Fruit fly (Drosophila melanogaster): ENCODE data around the gene CG31975.

Gene CG31975

dm6 chr2L:140849-141248 is at the start of gene CG31975, which contains the start of gene ovm:
CG31975 (minus strand) TSS chr2L:140992.
ovm (minus strand) TSS chr2L:140992.
- no peak for TF ChIP-seq CG17801 (GFP tag; optimal IDR thresholded peaks at IDR 0.05; ENCODE audit: partially characterized antibody)

- TF ChIP-seq CG17801 (GFP tag; optimal IDR thresholded peaks at IDR 0.05; ENCODE audit: partially characterized antibody) = no peak
Measured at dm6 chr2L:182360-183144, 41.8 kb upstream of the CG31975 start.

dm6 chr2L:181020-181419 is 40.2 kb upstream of the CG31975 start:
- no peak for TF ChIP-seq CG17801 (GFP tag; optimal IDR thresholded peaks at IDR 0.05; ENCODE audit: partially characterized antibody)

dm6 chr2L:179119-179518 is 38.3 kb upstream of the CG31975 start:
- no peak for TF ChIP-seq CG17801 (GFP tag; optimal IDR thresholded peaks at IDR 0.05; ENCODE audit: partially characterized antibody)

- TF ChIP-seq CG17801 (GFP tag; optimal IDR thresholded peaks at IDR 0.05; ENCODE audit: partially characterized antibody) = no peak
Measured at dm6 chr2L:175727-176126, 34.9 kb upstream of the CG31975 start.

dm6 chr2L:171499-172250 is 30.9 kb upstream of the CG31975 start:
- TF ChIP-seq CG17801 (GFP tag; optimal IDR thresholded peaks at IDR 0.05; ENCODE audit: partially characterized antibody) = no peak

- no peak for TF ChIP-seq CG17801 (GFP tag; optimal IDR thresholded peaks at IDR 0.05; ENCODE audit: partially characterized antibody)
Measured at dm6 chr2L:170383-170782, 29.6 kb upstream of the CG31975 start.

- TF ChIP-seq CG17801 (GFP tag; optimal IDR thresholded peaks at IDR 0.05; ENCODE audit: partially characterized antibody) = no peak
Measured at dm6 chr2L:168270-168901, 27.6 kb upstream of the CG31975 start.

- peak; percentile 97 for TF ChIP-seq CG17801 (GFP tag; optimal IDR thresholded peaks at IDR 0.05; ENCODE audit: partially characterized antibody)
Measured at dm6 chr2L:166115-167069, 25.6 kb upstream of the CG31975 start.

- TF ChIP-seq CG17801 (GFP tag; optimal IDR thresholded peaks at IDR 0.05; ENCODE audit: partially characterized antibody) = peak; percentile 1
Measured at dm6 chr2L:165253-165890, 24.6 kb upstream of the CG31975 start.

- TF ChIP-seq CG17801 (GFP tag; optimal IDR thresholded peaks at IDR 0.05; ENCODE audit: partially characterized antibody) = no peak
Measured at dm6 chr2L:163229-163628, 22.4 kb upstream of the CG31975 start.

- TF ChIP-seq CG17801 (GFP tag; optimal IDR thresholded peaks at IDR 0.05; ENCODE audit: partially characterized antibody) = no peak
Measured at dm6 chr2L:162208-162607, 21.4 kb upstream of the CG31975 start.

- peak; percentile 95 for TF ChIP-seq CG17801 (GFP tag; optimal IDR thresholded peaks at IDR 0.05; ENCODE audit: partially characterized antibody)
Measured at dm6 chr2L:161453-162175, 20.8 kb upstream of the CG31975 start.
